Worm (Caenorhabditis elegans): ENCODE results near the gene Y62H9A.10.

Gene Y62H9A.10

DNA sequence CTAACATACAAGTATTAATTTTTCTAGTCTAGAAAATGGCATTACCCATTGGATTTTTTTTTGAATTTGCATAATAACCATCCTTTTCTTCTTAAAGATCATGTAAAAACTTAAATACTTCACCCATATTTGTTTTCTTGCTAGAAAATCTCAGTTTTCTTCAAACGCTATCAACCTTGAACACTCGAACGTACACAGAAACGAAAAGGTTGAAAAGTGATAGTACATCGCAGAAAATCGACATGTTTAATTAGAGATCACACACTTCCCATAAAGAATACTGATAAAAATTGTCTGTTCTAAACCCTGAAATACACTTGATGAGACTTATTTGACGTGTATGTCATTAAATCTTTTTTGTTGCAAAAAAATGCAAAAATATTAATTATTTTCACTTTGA is 25.0 kb upstream of the Y62H9A.10 start, which contains the start of gene F55G7.4:
Gene F55G7.4, plus strand, starts transcription at position 301 of the 400 bp plus-strand sequence.
- TF ChIP-seq snpc-3.4 (tag; optimal IDR thresholded peaks at IDR 0.05), result no peak
- TF ChIP-seq madf-10 (tag; optimal IDR thresholded peaks at IDR 0.05), result no peak
- TF ChIP-seq nhr-80 (tag; optimal IDR thresholded peaks at IDR 0.05), result no peak
- no peak for TF ChIP-seq somi-1 (GFP tag; optimal IDR thresholded peaks at IDR 0.05)
- TF ChIP-seq Y53F4B.3 (GFP tag; IDR thresholded peaks at IDR 0.05), result no peak
- no peak for TF ChIP-seq nhr-90 (tag; optimal IDR thresholded peaks at IDR 0.05)
- no peak for TF ChIP-seq cebp-1 (GFP tag; IDR thresholded peaks at IDR 0.05)
- no peak for TF ChIP-seq cebp-1 (tag; optimal IDR thresholded peaks at IDR 0.05)
- no peak for TF ChIP-seq unc-62 (GFP tag; optimal IDR thresholded peaks at IDR 0.05)
- TF ChIP-seq snpc-4 (GFP tag; optimal IDR thresholded peaks at IDR 0.05), result no peak
- no peak for TF ChIP-seq snpc-4 (tag; optimal IDR thresholded peaks at IDR 0.05)
- no peak for TF ChIP-seq rec-8 (tag; optimal IDR thresholded peaks at IDR 0.05)
- TF ChIP-seq K11D2.4 (GFP tag; IDR thresholded peaks at IDR 0.05), result no peak
- no peak for TF ChIP-seq let-526 (GFP tag; IDR thresholded peaks at IDR 0.05)
- TF ChIP-seq K12H6.12 (tag; optimal IDR thresholded peaks at IDR 0.05), result no peak
- no peak for TF ChIP-seq ccch-3 (GFP tag; optimal IDR thresholded peaks at IDR 0.05)
- no peak for TF ChIP-seq attf-6 (GFP tag; IDR thresholded peaks at IDR 0.05)
- no peak for TF ChIP-seq egrh-3 (GFP tag; IDR thresholded peaks at IDR 0.05)
- no peak for TF ChIP-seq ztf-18 (tag; optimal IDR thresholded peaks at IDR 0.05)
- TF ChIP-seq D2030.7 (GFP tag; IDR thresholded peaks at IDR 0.05), result no peak

DNA sequence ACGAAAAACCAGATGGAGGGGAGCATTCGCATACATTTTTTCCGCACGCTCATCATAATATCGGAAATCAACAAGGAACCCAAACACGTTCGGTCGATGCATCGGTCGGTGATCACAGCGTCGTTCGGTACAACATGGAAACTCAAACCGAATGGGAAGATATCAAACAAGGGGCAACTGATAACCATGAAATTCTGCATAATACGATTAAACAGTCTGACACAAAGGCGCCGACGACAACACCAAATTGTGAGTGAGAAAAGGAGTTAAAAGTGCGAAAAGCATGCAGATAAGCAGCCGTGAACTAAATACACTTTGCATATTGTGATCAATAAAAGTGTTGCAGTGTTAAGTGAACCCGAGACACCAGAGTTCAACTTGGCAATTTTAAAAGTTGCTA is 22.7 kb upstream of the Y62H9A.10 start:
- TF ChIP-seq ekl-4 (GFP tag; IDR thresholded peaks at IDR 0.05) (no peak), nfyb-1 (GFP tag; IDR thresholded peaks at IDR 0.05) (peak; percentile 25; the same call in 1 of the 2 replicates), snpc-4 (GFP tag; optimal IDR thresholded peaks at IDR 0.05) (no peak), snpc-4 (tag; optimal IDR thresholded peaks at IDR 0.05) (no peak), nhr-80 (tag; optimal IDR thresholded peaks at IDR 0.05) (peak; percentile 79)

DNA sequence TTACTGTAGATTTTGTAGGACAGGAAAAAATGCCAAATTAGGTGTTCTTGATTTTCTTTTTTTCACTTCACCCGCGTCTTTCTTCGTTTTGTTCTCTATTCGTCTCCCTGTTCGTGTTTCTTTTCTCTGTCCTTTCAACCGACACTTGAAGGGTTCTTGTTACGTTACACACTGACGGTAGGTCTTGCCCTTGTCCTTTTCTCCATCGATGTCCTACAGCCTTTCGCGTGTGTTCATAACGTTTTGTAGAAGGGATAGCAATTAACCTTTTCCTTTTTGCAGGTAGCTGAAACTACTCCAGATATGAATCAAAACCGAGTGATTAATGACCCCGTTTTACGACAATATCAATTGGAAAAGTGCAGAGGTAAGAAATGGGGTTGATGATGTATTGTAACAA is 21.6 kb upstream of the Y62H9A.10 start, which contains the start of gene F55G7.1:
Gene F55G7.1, plus strand, starts transcription at position 276 of the 400 bp plus-strand sequence.
- TF ChIP-seq rec-8 (tag; optimal IDR thresholded peaks at IDR 0.05) (no peak), gei-17 (GFP tag; optimal IDR thresholded peaks at IDR 0.05) (peak; percentile 92), lsy-27 (tag; optimal IDR thresholded peaks at IDR 0.05; ENCODE audit: borderline replicate concordance, insufficient read depth) (no peak), aptf-3 (GFP tag; IDR thresholded peaks at IDR 0.05) (no peak), ccch-3 (GFP tag; optimal IDR thresholded peaks at IDR 0.05) (no peak), atf-7 (tag; optimal IDR thresholded peaks at IDR 0.05) (no peak), ZK185.1 (tag; optimal IDR thresholded peaks at IDR 0.05; ENCODE audit: poor library complexity, severe bottlenecking) (peak; percentile 34), C06A6.2 (GFP tag; conservative IDR thresholded peaks at IDR 0.05) (0 out of 2 replicates have a peak, but pooled peaks have one; percentile 36), F23B12.7 (tag; optimal IDR thresholded peaks at IDR 0.05; ENCODE audit: insufficient read depth) (peak; percentile 21), sptf-2 (GFP tag; optimal IDR thresholded peaks at IDR 0.05) (no peak), B0019.2 (GFP tag; conservative IDR thresholded peaks at IDR 0.05) (no peak), die-1 (tag; optimal IDR thresholded peaks at IDR 0.05) (no peak), chd-7 (tag; optimal IDR thresholded peaks at IDR 0.05) (no peak), sea-2 (GFP tag; IDR thresholded peaks at IDR 0.05) (no peak), mcd-1 (GFP tag; IDR thresholded peaks at IDR 0.05) (no peak), lag-1 (GFP tag; IDR thresholded peaks at IDR 0.05) (no peak), pha-4 (tag; optimal IDR thresholded peaks at IDR 0.05) (no peak), Y56A3A.18 (GFP tag; IDR thresholded peaks at IDR 0.05) (peak; percentile 63; the same call in 1 of the 2 replicates), xnd-1 (tag; optimal IDR thresholded peaks at IDR 0.05) (no peak), nfyb-1 (GFP tag; IDR thresholded peaks at IDR 0.05) (no peak), lir-1 (GFP tag; conservative IDR thresholded peaks at IDR 0.05) (no peak), him-1 (tag; optimal IDR thresholded peaks at IDR 0.05) (no peak), K11D2.4 (GFP tag; IDR thresholded peaks at IDR 0.05) (peak; percentile 56; the same call in 1 of the 2 replicates), nhr-179 (tag; optimal IDR thresholded peaks at IDR 0.05) (no peak), mxl-1 (tag; optimal IDR thresholded peaks at IDR 0.05) (no peak), Y67H2A.10 (GFP tag; conservative IDR thresholded peaks at IDR 0.05) (no peak), B0261.1 (tag; optimal IDR thresholded peaks at IDR 0.05) (peak; percentile 28), snpc-4 (GFP tag; optimal IDR thresholded peaks at IDR 0.05) (no peak), snpc-4 (tag; optimal IDR thresholded peaks at IDR 0.05) (peak in 2 of 4 experiments; percentile 19 to 82)

Measured in whole organism, young adult.